Fruit fly (Drosophila melanogaster) whole organism, embryonic: ENCODE data around the gene CG33523.

Experiments used
- Atf3 ChIP-seq: fragments of 200-800 bp; sonication (Bioruptor generic); optimal IDR thresholded peaks from 3 replicates; lab custom pipeline; 2016; ENCODE audit warnings: missing biosample characterization, missing genetic modification characterization
- BEAF-32 ChIP-seq: fragments of 200-800 bp; sonication (Bioruptor generic); optimal IDR thresholded peaks from 3 replicates; lab custom pipeline; 2017; ENCODE audit warnings: missing biosample characterization, missing genetic modification characterization, mild to moderate bottlenecking, moderate library complexity, missing genetic modification reagents
- Bgb ChIP-seq: fragments of 200-800 bp; sonication (Bioruptor generic); IDR thresholded peaks from 2 replicates; pipeline ENCODE4 v1.3.6; 2022; ENCODE audit warnings: missing biosample characterization, missing genetic modification characterization; ENCODE audit not compliant: partially characterized antibody
- C15 ChIP-seq: fragments of 200-800 bp; sonication (Bioruptor generic); IDR thresholded peaks from 3 replicates; pipeline ENCODE4 v1.3.6; 2022; ENCODE audit warnings: missing biosample characterization, missing genetic modification characterization
- CG10267 ChIP-seq: fragments of 200-800 bp; sonication (Bioruptor generic); optimal IDR thresholded peaks from 2 replicates; lab custom pipeline; 2018; ENCODE audit warnings: missing biosample characterization, mild to moderate bottlenecking, missing genetic modification characterization, moderate library complexity
- CG1233 ChIP-seq: fragments of 200-800 bp; sonication (Bioruptor generic); optimal IDR thresholded peaks from 4 replicates; lab custom pipeline; 2018; ENCODE audit warnings: missing biosample characterization, mild to moderate bottlenecking, missing genetic modification characterization
- CG16813 ChIP-seq: fragments of 200-800 bp; sonication (Bioruptor generic); IDR thresholded peaks from 3 replicates; pipeline ENCODE4 v1.3.6; 2022; ENCODE audit warnings: missing biosample characterization, missing genetic modification characterization; ENCODE audit not compliant: partially characterized antibody
- CG16815 ChIP-seq: fragments of 200-800 bp; sonication (Bioruptor generic); optimal IDR thresholded peaks from 3 replicates; lab custom pipeline; 2017; ENCODE audit warnings: missing biosample characterization, mild to moderate bottlenecking, missing genetic modification characterization
- CG17385 ChIP-seq: fragments of 200-800 bp; sonication (Bioruptor generic); optimal IDR thresholded peaks from 3 replicates; lab custom pipeline; 2018; ENCODE audit warnings: missing biosample characterization, mild to moderate bottlenecking, missing genetic modification characterization
- CG18262 ChIP-seq: fragments of 200-800 bp; optimal IDR thresholded peaks from 3 replicates; lab custom pipeline; 2019; ENCODE audit warnings: missing biosample characterization, mild to moderate bottlenecking, missing genetic modification characterization, moderate library complexity
- CG18476 ChIP-seq: fragments of 200-800 bp; sonication (Bioruptor generic); optimal IDR thresholded peaks from 2 replicates; lab custom pipeline; 2016; ENCODE audit warnings: missing biosample characterization, mild to moderate bottlenecking, missing genetic modification characterization
- CG18599 ChIP-seq: fragments of 200-800 bp; sonication (Bioruptor generic); optimal IDR thresholded peaks from 3 replicates; lab custom pipeline; 2017; ENCODE audit warnings: missing biosample characterization, missing genetic modification characterization, mild to moderate bottlenecking, moderate library complexity, missing genetic modification reagents
- CG2116 ChIP-seq: fragments of 200-800 bp; sonication (Bioruptor generic); optimal IDR thresholded peaks from 3 replicates; lab custom pipeline; 2018; ENCODE audit warnings: missing biosample characterization, mild to moderate bottlenecking, missing genetic modification characterization
- CG30431 ChIP-seq: fragments of 200-800 bp; sonication (Bioruptor generic); optimal IDR thresholded peaks from 2 replicates; lab custom pipeline; 2017; ENCODE audit warnings: missing biosample characterization, missing genetic modification characterization
- CG3065 ChIP-seq: fragments of 200-800 bp; sonication (Bioruptor generic); optimal IDR thresholded peaks from 2 replicates; lab custom pipeline; 2016; ENCODE audit warnings: missing biosample characterization, missing genetic modification characterization
- CG3281 ChIP-seq: fragments of 200-800 bp; sonication (Bioruptor generic); optimal IDR thresholded peaks from 3 replicates; lab custom pipeline; 2017; ENCODE audit warnings: missing biosample characterization, mild to moderate bottlenecking, missing genetic modification characterization
- CG4707 ChIP-seq: fragments of 200-800 bp; sonication (Bioruptor generic); optimal IDR thresholded peaks from 2 replicates; lab custom pipeline; 2018; ENCODE audit warnings: missing biosample characterization, mild to moderate bottlenecking, missing genetic modification characterization, moderate library complexity
- CG6791 ChIP-seq: fragments of 200-800 bp; sonication (Bioruptor generic); IDR thresholded peaks from 3 replicates; pipeline ENCODE4 v1.3.6; 2022; ENCODE audit warnings: missing biosample characterization, missing genetic modification characterization; ENCODE audit not compliant: partially characterized antibody
- CG7928 ChIP-seq: fragments of 200-800 bp; sonication (Bioruptor generic); optimal IDR thresholded peaks from 2 replicates; lab custom pipeline; 2017; ENCODE audit warnings: missing biosample characterization, mild to moderate bottlenecking, missing genetic modification characterization
- Deaf1 ChIP-seq: fragments of 200-800 bp; optimal IDR thresholded peaks from 3 replicates; lab custom pipeline; 2019; ENCODE audit warnings: missing biosample characterization, mild to moderate bottlenecking, missing genetic modification characterization, moderate library complexity
- Doc2 ChIP-seq: fragments of 200-800 bp; sonication (Bioruptor generic); IDR thresholded peaks from 2 replicates; pipeline ENCODE4 v1.3.6; 2022; ENCODE audit warnings: missing biosample characterization, missing genetic modification characterization
- HLH3B ChIP-seq: fragments of 200-800 bp; sonication (Bioruptor generic); IDR thresholded peaks from 2 replicates; pipeline ENCODE4 v1.3.6; 2022; ENCODE audit warnings: missing biosample characterization, missing genetic modification characterization
- HLHmδ ChIP-seq: fragments of 200-800 bp; sonication (Bioruptor generic); optimal IDR thresholded peaks from 2 replicates; lab custom pipeline; 2018; ENCODE audit warnings: missing biosample characterization, mild to moderate bottlenecking, missing genetic modification characterization, moderate library complexity
- Opbp ChIP-seq: fragments of 200-800 bp; sonication (Bioruptor generic); IDR thresholded peaks from 3 replicates; pipeline ENCODE4 v1.3.6; 2022; ENCODE audit warnings: missing biosample characterization, missing genetic modification characterization; ENCODE audit not compliant: partially characterized antibody
- Pdp1 ChIP-seq, 2 experiments: fragments of 200-800 bp; sonication (Bioruptor generic); optimal IDR thresholded peaks; 3 replicates each; lab custom pipeline; 2016; ENCODE audit warnings: missing biosample characterization in 2 of 2, missing genetic modification characterization in 2 of 2, mild to moderate bottlenecking in 1 of 2, moderate library complexity in 1 of 2
- Sry-δ ChIP-seq: fragments of 200-800 bp; sonication (Bioruptor generic); optimal IDR thresholded peaks from 2 replicates; lab custom pipeline; 2016; ENCODE audit warnings: missing biosample characterization, missing genetic modification characterization
- abd-A ChIP-seq: fragments of 200-800 bp; sonication (Bioruptor generic); optimal IDR thresholded peaks from 3 replicates; lab custom pipeline; 2019; ENCODE audit warnings: missing biosample characterization, mild to moderate bottlenecking, missing genetic modification characterization, moderate library complexity
- amos ChIP-seq: fragments of 200-800 bp; sonication (Bioruptor generic); IDR thresholded peaks from 2 replicates; pipeline ENCODE4 v1.3.6; 2022; ENCODE audit warnings: missing biosample characterization, missing genetic modification characterization; ENCODE audit not compliant: partially characterized antibody
- az2 ChIP-seq: fragments of 200-800 bp; sonication (Bioruptor generic); optimal IDR thresholded peaks from 3 replicates; lab custom pipeline; 2016; ENCODE audit warnings: missing biosample characterization, missing genetic modification characterization
- ci ChIP-seq: fragments of 200-800 bp; sonication (Bioruptor generic); IDR thresholded peaks from 3 replicates; pipeline ENCODE4 v1.3.6; 2022; ENCODE audit warnings: missing biosample characterization, missing genetic modification characterization
- gce ChIP-seq: fragments of 200-800 bp; sonication (Bioruptor generic); IDR thresholded peaks from 3 replicates; pipeline ENCODE4 v1.3.6; 2022; ENCODE audit warnings: missing biosample characterization, missing genetic modification characterization
- insv ChIP-seq, 2 experiments: fragments of 200-800 bp; sonication (Bioruptor generic); optimal IDR thresholded peaks; 3 replicates each; lab custom pipeline; 2016 to 2018; ENCODE audit warnings: missing biosample characterization in 2 of 2, missing genetic modification characterization in 2 of 2
- lov ChIP-seq, 2 experiments: fragments of 200-800 bp in 1 of 2; fragments of >200 bp in 1 of 2; sonication (Bioruptor generic) in 1 of 2; IDR thresholded peaks in 1 of 2; optimal IDR thresholded peaks in 1 of 2; 2 replicates in 1 of 2; 3 replicates in 1 of 2; pipeline versions ENCODE4 v1.3.6 to Lab custom; 2017 to 2022; ENCODE audit warnings: missing biosample characterization in 1 of 2, missing genetic modification characterization in 1 of 2
- maf-S ChIP-seq: fragments of 200-800 bp; sonication (Bioruptor generic); optimal IDR thresholded peaks from 2 replicates; lab custom pipeline; 2016; ENCODE audit warnings: missing biosample characterization, missing genetic modification characterization
- mld ChIP-seq: fragments of 200-800 bp; sonication (Bioruptor generic); IDR thresholded peaks from 3 replicates; pipeline ENCODE4 v1.3.6; 2022; ENCODE audit warnings: missing biosample characterization, missing genetic modification characterization; ENCODE audit not compliant: partially characterized antibody
- otp ChIP-seq: fragments of 200-800 bp; sonication (Bioruptor generic); IDR thresholded peaks from 3 replicates; pipeline ENCODE4, ENCODE4 v1.3.6; 2022; ENCODE audit warnings: missing biosample characterization, missing genetic modification characterization
- pros ChIP-seq: fragments of 200-800 bp; sonication (Bioruptor generic); optimal IDR thresholded peaks from 3 replicates; lab custom pipeline; 2019; ENCODE audit warnings: missing biosample characterization, mild to moderate bottlenecking, missing genetic modification characterization, moderate library complexity
- sens-2 ChIP-seq: fragments of 200-800 bp; sonication (Bioruptor generic); IDR thresholded peaks from 2 replicates; pipeline ENCODE4 v1.3.6; 2022; ENCODE audit warnings: missing biosample characterization, missing genetic modification characterization
- sna ChIP-seq: fragments of 200-800 bp; sonication (Bioruptor generic); IDR thresholded peaks from 2 replicates; pipeline ENCODE4 v1.3.6; 2022; ENCODE audit warnings: missing biosample characterization, missing genetic modification characterization; ENCODE audit not compliant: partially characterized antibody
- so ChIP-seq: fragments of 200-800 bp; sonication (Bioruptor generic); IDR thresholded peaks from 3 replicates; pipeline ENCODE4 v1.3.6; 2022; ENCODE audit warnings: missing biosample characterization, missing genetic modification characterization
- sr ChIP-seq: fragments of 200-800 bp; sonication (Bioruptor generic); IDR thresholded peaks from 3 replicates; pipeline ENCODE4 v1.3.6; 2022; ENCODE audit warnings: missing biosample characterization, missing genetic modification characterization
- tgo ChIP-seq: fragments of 200-800 bp; sonication (Bioruptor generic); IDR thresholded peaks from 3 replicates; pipeline ENCODE4 v1.3.6; 2022; ENCODE audit warnings: missing biosample characterization, missing genetic modification characterization
- tna ChIP-seq: fragments of 200-800 bp; sonication (Bioruptor generic); IDR thresholded peaks from 2 replicates; pipeline ENCODE4 v1.3.6; 2022; ENCODE audit warnings: missing biosample characterization, missing genetic modification characterization; ENCODE audit not compliant: partially characterized antibody
- usp ChIP-seq: fragments of >200 bp; optimal IDR thresholded peaks from 2 replicates; lab custom pipeline; 2017; ENCODE audit warnings: missing biosample characterization, missing genetic modification characterization
- vvl ChIP-seq: fragments of 200-800 bp; sonication (Bioruptor generic); IDR thresholded peaks from 2 replicates; pipeline ENCODE4 v1.3.6; 2022; ENCODE audit warnings: missing biosample characterization, missing genetic modification characterization
- zen ChIP-seq: fragments of 200-800 bp; sonication (Bioruptor generic); optimal IDR thresholded peaks from 3 replicates; lab custom pipeline; 2018; ENCODE audit warnings: missing biosample characterization, mild to moderate bottlenecking, missing genetic modification characterization, moderate library complexity
- zf30C ChIP-seq: fragments of 200-800 bp; sonication (Bioruptor generic); optimal IDR thresholded peaks from 3 replicates; lab custom pipeline; 2018; ENCODE audit warnings: missing biosample characterization, mild to moderate bottlenecking, missing genetic modification characterization

CG33523 gene

DNA sequence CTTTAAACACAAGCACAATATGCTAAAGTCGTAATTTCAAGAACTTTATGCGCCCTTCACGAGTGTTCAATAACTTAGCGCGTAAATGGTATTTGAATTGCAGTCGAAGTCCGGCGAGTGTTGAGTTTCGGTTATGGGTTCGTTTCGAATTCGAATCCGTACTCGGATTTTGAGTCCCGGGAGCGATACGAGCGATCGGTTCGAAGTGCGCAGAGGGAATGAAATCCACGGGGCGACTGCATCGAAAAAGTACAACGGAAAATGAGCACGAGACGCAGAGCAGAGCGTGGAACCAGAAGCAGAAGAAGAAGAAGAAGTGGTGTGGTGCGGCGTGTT lies 52.1 kb downstream of the CG33523 start, which contains the start of gene CG10479 (continued):
- TF ChIP-seq mld (GFP tag; lab: Robert Waterston, UW) (peak; percentile 45; the same call in 1 of the 3 replicates), zf30C (GFP tag; lab: Kevin White, UChicago) (no peak), CG17385 (GFP tag; lab: Kevin White, UChicago) (peak; percentile 94), HLH3B (GFP tag; lab: Robert Waterston, UW) (no peak), sr (GFP tag; lab: Robert Waterston, UW) (0 out of 3 replicates have a peak, but pooled peaks have one; percentile 24), otp (GFP tag; lab: Robert Waterston, UW) (0 out of 3 replicates have a peak, but pooled peaks have one; percentile 47), insv (GFP tag; optimal IDR thresholded peaks at IDR 0.05; lab: Kevin White, UChicago) (peak in 1 of 2 experiments; percentile 10), abd-A (tag; lab: Kevin White, UChicago) (peak; percentile 12), BEAF-32 (GFP tag; lab: Kevin White, UChicago) (no peak), Opbp (GFP tag; lab: Robert Waterston, UW) (peak; percentile 67; the same call in 1 of the 3 replicates), CG7928 (GFP tag; lab: Kevin White, UChicago) (no peak), CG4707 (GFP tag; lab: Kevin White, UChicago) (peak; percentile 12), Deaf1 (tag; lab: Kevin White, UChicago) (peak; percentile 69), gce (GFP tag; lab: Robert Waterston, UW) (peak; percentile 62; the same call in 1 of the 3 replicates), lov (optimal IDR thresholded peaks at IDR 0.05; lab: Kevin White, UChicago) (no peak), lov (GFP tag; IDR thresholded peaks at IDR 0.05; lab: Robert Waterston, UW) (peak; percentile 56; the same call in 1 of the 3 replicates), tna (GFP tag; lab: Robert Waterston, UW) (0 out of 2 replicates have a peak, but pooled peaks have one; percentile 42), CG16813 (GFP tag; lab: Robert Waterston, UW) (peak; percentile 40; the same call in 1 of the 3 replicates), amos (peak; percentile 35), Bgb (GFP tag; lab: Robert Waterston, UW) (peak; percentile 22; the same call in 1 of the 2 replicates), CG10267 (tag; lab: Kevin White, UChicago) (no peak), CG18599 (GFP tag; lab: Kevin White, UChicago) (no peak), pros (GFP tag; lab: Kevin White, UChicago) (peak; percentile 88), Pdp1 (GFP tag; optimal IDR thresholded peaks at IDR 0.05; lab: Kevin White, UChicago) (no peak), so (GFP tag; lab: Robert Waterston, UW) (peak; percentile 23; the same call in 1 of the 3 replicates), CG3281 (GFP tag; lab: Kevin White, UChicago) (no peak), Sry-δ (GFP tag; lab: Kevin White, UChicago) (no peak), ci (peak; percentile 73; the same call in 2 of the 3 replicates), sna (GFP tag; lab: Robert Waterston, UW) (0 out of 2 replicates have a peak, but pooled peaks have one; percentile 43), HLHmδ (GFP tag; lab: Kevin White, UChicago) (peak; percentile 92), CG6791 (peak; percentile 66; the same call in 2 of the 3 replicates), sens-2 (GFP tag; lab: Robert Waterston, UW) (no peak), vvl (GFP tag; lab: Robert Waterston, UW) (peak; percentile 11)

DNA sequence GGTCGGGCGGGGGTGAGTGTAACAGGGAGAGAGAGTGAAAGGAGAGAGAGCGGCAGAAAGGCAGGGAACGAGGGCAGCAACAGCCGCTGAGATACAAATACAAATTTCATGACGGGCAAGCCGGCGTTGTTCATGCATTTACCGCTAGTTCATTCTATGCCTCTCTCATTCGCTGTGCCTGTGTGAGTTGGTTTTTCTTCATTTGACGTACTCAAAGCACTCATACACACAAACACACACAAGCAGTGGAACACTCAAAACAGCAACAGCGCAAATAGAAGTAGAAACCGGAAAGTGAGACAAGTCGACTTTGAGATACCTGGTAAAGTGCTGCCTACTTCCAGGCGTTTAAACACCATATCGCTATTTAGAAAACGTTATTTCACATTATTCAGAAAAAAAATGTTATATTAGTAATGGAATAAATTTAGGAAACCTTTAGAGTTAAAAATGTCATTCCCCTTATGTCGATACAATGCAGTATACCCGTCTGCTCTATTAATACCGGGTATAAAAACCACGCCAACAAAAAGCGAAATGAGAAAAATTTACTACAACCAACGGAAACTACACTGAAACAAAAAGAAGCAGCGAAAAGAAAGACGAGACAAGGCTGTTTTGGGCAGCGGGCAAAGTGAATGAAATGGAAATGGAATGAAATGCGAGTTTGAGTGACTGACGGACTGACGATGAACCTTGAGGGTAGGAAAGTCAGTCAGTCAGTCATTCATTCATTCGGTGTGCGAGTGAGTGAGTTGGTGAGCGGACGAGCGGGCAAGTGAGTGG lies 52.7 kb downstream of the CG33523 start:
- TF ChIP-seq zen (tag; lab: Kevin White, UChicago), result peak; percentile 93
- TF ChIP-seq maf-S (GFP tag; lab: Kevin White, UChicago), result peak; percentile 86
- TF ChIP-seq CG3065 (GFP tag; lab: Kevin White, UChicago), result peak; percentile 66
- TF ChIP-seq CG1233 (GFP tag; lab: Kevin White, UChicago), result peak; percentile 87
- TF ChIP-seq CG30431 (GFP tag; lab: Kevin White, UChicago), result peak; percentile 94
- peak; percentile 98 for TF ChIP-seq tgo (GFP tag; lab: Robert Waterston, UW)
- peak; percentile 53; the same call in 1 of the 3 replicates for TF ChIP-seq C15
- TF ChIP-seq Atf3, result peak; percentile 89
- peak; percentile 71 for TF ChIP-seq CG2116 (GFP tag; lab: Kevin White, UChicago)
- peak; percentile 99 for TF ChIP-seq CG18262 (tag; lab: Kevin White, UChicago)
- TF ChIP-seq CG16815, result peak; percentile 89
- peak; percentile 77 for TF ChIP-seq Doc2
- peak; percentile 93 for TF ChIP-seq CG18476
- TF ChIP-seq az2 (GFP tag; lab: Kevin White, UChicago), result peak; percentile 96
- TF ChIP-seq usp (GFP tag; lab: Kevin White, UChicago), result no peak
